Fruit fly (Drosophila melanogaster): ENCODE measurements around the gene CG42300.

CG42300 gene

DNA sequence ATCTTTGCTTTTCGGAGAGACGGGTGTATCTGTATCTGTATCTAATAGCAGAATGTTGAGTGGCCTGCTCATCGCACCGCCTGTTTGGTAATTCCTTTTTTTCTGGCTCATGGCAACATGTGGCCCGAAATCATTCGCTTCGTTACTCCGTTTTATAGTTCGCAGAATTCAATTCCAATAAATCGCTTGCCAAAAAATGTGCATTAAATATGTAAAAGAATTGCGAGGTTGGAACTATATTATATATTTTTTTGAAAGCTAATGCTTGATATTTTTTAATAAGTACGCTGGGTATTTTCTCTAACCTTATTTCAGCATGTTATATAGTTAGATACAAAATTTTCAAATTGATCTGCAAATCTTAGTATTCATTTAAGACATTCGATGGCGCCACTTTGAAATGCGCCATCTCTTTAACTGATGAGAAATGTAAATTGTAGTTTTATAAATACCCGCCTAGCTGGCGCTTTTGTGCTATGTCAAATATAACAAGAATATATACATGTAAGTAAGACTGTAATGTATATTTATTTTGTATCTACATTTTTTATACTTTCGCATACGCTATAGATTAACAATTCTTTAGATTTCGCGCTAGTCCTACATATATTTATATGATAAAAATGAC, 38.5 kb upstream of the CG42300 start (continued):
- TF ChIP-seq CG10431 (GFP tag; optimal IDR thresholded peaks at IDR 0.05) (no peak), bigmax (GFP tag; optimal IDR thresholded peaks at IDR 0.05) (no peak), CG12236 (GFP tag; optimal IDR thresholded peaks at IDR 0.05) (no peak), Jarid2 (GFP tag; optimal IDR thresholded peaks at IDR 0.05) (no peak), klu (GFP tag; IDR thresholded peaks at IDR 0.05) (peak; percentile 35; the same call in 1 of the 2 replicates), pfk (GFP tag; optimal IDR thresholded peaks at IDR 0.05) (no peak), MBD-R2 (GFP tag; IDR thresholded peaks at IDR 0.05) (0 out of 2 replicates have a peak, but pooled peaks have one; percentile 22), jigr1 (GFP tag; IDR thresholded peaks at IDR 0.05) (no peak), ap (GFP tag; IDR thresholded peaks at IDR 0.05) (no peak), insv (GFP tag; optimal IDR thresholded peaks at IDR 0.05) (peak in 1 of 2 experiments; percentile 36), chn (GFP tag; optimal IDR thresholded peaks at IDR 0.05) (no peak), CG6791 (GFP tag; IDR thresholded peaks at IDR 0.05; ENCODE audit: partially characterized antibody) (peak; percentile 33; the same call in 1 of the 3 replicates), abd-A (tag; optimal IDR thresholded peaks at IDR 0.05) (no peak), Hr51 (GFP tag; optimal IDR thresholded peaks at IDR 0.05) (no peak), Lpt (GFP tag; optimal IDR thresholded peaks at IDR 0.05) (no peak), gsb (GFP tag; IDR thresholded peaks at IDR 0.05) (no peak), grau (tag; optimal IDR thresholded peaks at IDR 0.05) (peak; percentile 26), CG30020 (tag; optimal IDR thresholded peaks at IDR 0.05) (no peak), NC2β (GFP tag; optimal IDR thresholded peaks at IDR 0.05) (peak; percentile 21), CG7928 (GFP tag; optimal IDR thresholded peaks at IDR 0.05) (no peak), Dip3 (GFP tag; optimal IDR thresholded peaks at IDR 0.05) (no peak), ac (GFP tag; optimal IDR thresholded peaks at IDR 0.05) (no peak), Myb (GFP tag; optimal IDR thresholded peaks at IDR 0.05) (no peak), sqz (GFP tag; optimal IDR thresholded peaks at IDR 0.05) (no peak), CG17359 (tag; optimal IDR thresholded peaks at IDR 0.05) (peak; percentile 18), CG10462 (GFP tag; optimal IDR thresholded peaks at IDR 0.05) (no peak), Mad (GFP tag; optimal IDR thresholded peaks at IDR 0.05) (no peak), Atf6 (GFP tag; IDR thresholded peaks at IDR 0.05) (no peak), sob (GFP tag; IDR thresholded peaks at IDR 0.05) (peak; percentile 60; the same call in 1 of the 2 replicates), CG12299 (tag; optimal IDR thresholded peaks at IDR 0.05) (no peak), CG1603 (tag; optimal IDR thresholded peaks at IDR 0.05) (peak; percentile 21), zfh1 (GFP tag; IDR thresholded peaks at IDR 0.05) (peak; percentile 76; the same call in 2 of the 3 replicates), Dp (GFP tag; optimal IDR thresholded peaks at IDR 0.05) (peak; percentile 51), Bgb (GFP tag; IDR thresholded peaks at IDR 0.05; ENCODE audit: partially characterized antibody) (peak; percentile 71), emc (GFP tag; optimal IDR thresholded peaks at IDR 0.05) (no peak), CG6689 (GFP tag; IDR thresholded peaks at IDR 0.05) (no peak), GATAe (GFP tag; conservative IDR thresholded peaks at IDR 0.05) (no peak), HmgZ (tag; optimal IDR thresholded peaks at IDR 0.05) (peak; percentile 25), fu2 (GFP tag; optimal IDR thresholded peaks at IDR 0.05) (no peak), CG17829 (tag; optimal IDR thresholded peaks at IDR 0.05) (peak; percentile 24), CG34422 (GFP tag; IDR thresholded peaks at IDR 0.05) (peak; percentile 68), lola (GFP tag; optimal IDR thresholded peaks at IDR 0.05) (no peak), bab2 (GFP tag; optimal IDR thresholded peaks at IDR 0.05) (peak; percentile 25), CG33557 (GFP tag; optimal IDR thresholded peaks at IDR 0.05) (no peak), CG15601 (tag; optimal IDR thresholded peaks at IDR 0.05) (peak; percentile 10), ase (GFP tag; IDR thresholded peaks at IDR 0.05) (peak; percentile 47; the same call in 1 of the 3 replicates), nerfin-1 (tag; optimal IDR thresholded peaks at IDR 0.05) (no peak), PHDP (tag; optimal IDR thresholded peaks at IDR 0.05) (peak; percentile 23), E2f1 (GFP tag; IDR thresholded peaks at IDR 0.05) (peak; percentile 65), Opbp (GFP tag; IDR thresholded peaks at IDR 0.05; ENCODE audit: partially characterized antibody) (peak; percentile 62; the same call in 1 of the 3 replicates)

All from whole organism, embryonic.